Fruit fly (Drosophila melanogaster) whole organism, prepupa: ENCODE data around the gene Or33a.

Experiments
- Blimp-1 ChIP-seq: fragments of 200-800 bp; sonication (Bioruptor generic); optimal IDR thresholded peaks from 3 replicates; lab custom pipeline; 2017; ENCODE audit warnings: missing biosample characterization, missing genetic modification characterization, mild to moderate bottlenecking, moderate library complexity, missing genetic modification reagents
- CG11294 ChIP-seq: fragments of 200-800 bp; sonication (Bioruptor generic); IDR thresholded peaks from 2 replicates; pipeline ENCODE4 v1.3.6; 2022; ENCODE audit warnings: missing biosample characterization, missing genetic modification characterization
- CG11762 ChIP-seq: fragments of 200-800 bp; sonication (Bioruptor generic); optimal IDR thresholded peaks from 3 replicates; lab custom pipeline; 2016; ENCODE audit warnings: missing biosample characterization, missing genetic modification characterization; ENCODE audit not compliant: insufficient read depth
- CG15336 ChIP-seq: fragments of 200-800 bp; sonication (Bioruptor generic); IDR thresholded peaks from 2 replicates; pipeline ENCODE4 v1.3.6; 2022; ENCODE audit warnings: missing biosample characterization, missing genetic modification characterization
- CG1621 ChIP-seq: fragments of 200-800 bp; sonication (Bioruptor generic); optimal IDR thresholded peaks from 3 replicates; lab custom pipeline; 2018; ENCODE audit warnings: missing biosample characterization, mild to moderate bottlenecking, missing genetic modification characterization
- CG16779 ChIP-seq: fragments of 200-800 bp; sonication (Bioruptor generic); optimal IDR thresholded peaks from 3 replicates; lab custom pipeline; 2017; ENCODE audit warnings: missing biosample characterization, mild to moderate bottlenecking, missing genetic modification characterization
- CG3032 ChIP-seq: fragments of 200-800 bp; optimal IDR thresholded peaks from 2 replicates; lab custom pipeline; 2019; ENCODE audit warnings: missing biosample characterization, mild to moderate bottlenecking, missing genetic modification characterization, moderate library complexity
- CG31627 ChIP-seq: fragments of 200-800 bp; sonication (Bioruptor generic); optimal IDR thresholded peaks from 3 replicates; lab custom pipeline; 2016; ENCODE audit warnings: missing biosample characterization, missing genetic modification characterization
- CG32006 ChIP-seq: fragments of 200-800 bp; sonication (Bioruptor generic); optimal IDR thresholded peaks from 3 replicates; lab custom pipeline; 2017; ENCODE audit warnings: missing biosample characterization, mild to moderate bottlenecking, missing genetic modification characterization
- CG3919 ChIP-seq: fragments of 200-800 bp; sonication (Bioruptor generic); optimal IDR thresholded peaks from 3 replicates; lab custom pipeline; 2016; ENCODE audit warnings: missing biosample characterization, missing genetic modification characterization
- CG6163 ChIP-seq: fragments of 200-800 bp; sonication (Bioruptor generic); IDR thresholded peaks from 3 replicates; pipeline ENCODE4 v1.3.6; 2022; ENCODE audit warnings: missing biosample characterization, missing genetic modification characterization
- CG6808 ChIP-seq: fragments of 200-800 bp; sonication (Bioruptor generic); optimal IDR thresholded peaks from 3 replicates; lab custom pipeline; 2017; ENCODE audit warnings: missing biosample characterization, missing genetic modification characterization, mild to moderate bottlenecking, moderate library complexity, missing genetic modification reagents
- CG8119 ChIP-seq: fragments of 200-800 bp; sonication (Bioruptor generic); IDR thresholded peaks from 3 replicates; pipeline ENCODE4 v1.3.6; 2022; ENCODE audit warnings: missing biosample characterization, missing genetic modification characterization
- CG8319 ChIP-seq: fragments of 200-800 bp; sonication (Bioruptor generic); optimal IDR thresholded peaks from 3 replicates; lab custom pipeline; 2016; ENCODE audit warnings: missing biosample characterization, missing genetic modification characterization
- CG8632 ChIP-seq: fragments of 200-800 bp; sonication (Bioruptor generic); optimal IDR thresholded peaks from 3 replicates; lab custom pipeline; 2016; ENCODE audit warnings: missing biosample characterization, missing genetic modification characterization
- CG9139 ChIP-seq: fragments of 200-800 bp; sonication (Bioruptor generic); optimal IDR thresholded peaks from 3 replicates; lab custom pipeline; 2017; ENCODE audit warnings: missing biosample characterization, mild to moderate bottlenecking, missing genetic modification characterization
- Eip75B ChIP-seq: fragments of 200-800 bp; sonication (Bioruptor generic); optimal IDR thresholded peaks from 3 replicates; lab custom pipeline; 2016; ENCODE audit warnings: missing biosample characterization, missing genetic modification characterization
- Eip78C ChIP-seq: fragments of 200-800 bp; sonication (Bioruptor generic); peaks from one replicate; lab custom pipeline; 2016; ENCODE audit warnings: missing biosample characterization, missing genetic modification characterization
- Gug ChIP-seq: fragments of 200-800 bp; sonication (Bioruptor generic); IDR thresholded peaks from 2 replicates; pipeline ENCODE4 v1.3.6; 2022; ENCODE audit warnings: missing biosample characterization, missing genetic modification characterization
- Hr38 ChIP-seq: sonication (Bioruptor generic); optimal IDR thresholded peaks from 2 replicates; lab custom pipeline; 2016; ENCODE audit warnings: missing biosample characterization, missing genetic modification characterization
- Hr4 ChIP-seq: fragments of 200-800 bp; sonication (Bioruptor generic); optimal IDR thresholded peaks from 3 replicates; lab custom pipeline; 2016; ENCODE audit warnings: missing biosample characterization, missing genetic modification characterization
- Lpt ChIP-seq: fragments of 200-800 bp; sonication (Bioruptor generic); optimal IDR thresholded peaks from 3 replicates; lab custom pipeline; 2016; ENCODE audit warnings: missing biosample characterization, missing genetic modification characterization
- Met ChIP-seq: fragments of 200-800 bp; sonication (Bioruptor generic); optimal IDR thresholded peaks from 3 replicates; lab custom pipeline; 2016; ENCODE audit warnings: missing biosample characterization, missing genetic modification characterization
- Smox ChIP-seq: fragments of 200-800 bp; sonication (Bioruptor generic); optimal IDR thresholded peaks from 3 replicates; lab custom pipeline; 2016; ENCODE audit warnings: missing biosample characterization, missing genetic modification characterization
- Sox102F ChIP-seq: fragments of 200-800 bp; sonication (Bioruptor generic); optimal IDR thresholded peaks from 2 replicates; lab custom pipeline; 2016; ENCODE audit warnings: missing biosample characterization, mild to moderate bottlenecking, missing genetic modification characterization
- Sox15 ChIP-seq: fragments of 200-800 bp; sonication (Bioruptor generic); optimal IDR thresholded peaks from 3 replicates; lab custom pipeline; 2016; ENCODE audit warnings: missing biosample characterization, missing genetic modification characterization
- achi ChIP-seq: fragments of 200-800 bp; sonication (Bioruptor generic); optimal IDR thresholded peaks from 3 replicates; lab custom pipeline; 2016; ENCODE audit warnings: missing biosample characterization, missing genetic modification characterization
- acj6 ChIP-seq: fragments of 200-800 bp; sonication (Bioruptor generic); optimal IDR thresholded peaks from 3 replicates; lab custom pipeline; 2016; ENCODE audit warnings: missing biosample characterization, missing genetic modification characterization
- dac ChIP-seq: fragments of 200-800 bp; sonication (Bioruptor generic); optimal IDR thresholded peaks from 2 replicates; lab custom pipeline; 2017; ENCODE audit warnings: missing biosample characterization, mild to moderate bottlenecking, missing genetic modification characterization
- fkh ChIP-seq: fragments of 200-800 bp; sonication (Bioruptor generic); optimal IDR thresholded peaks from 3 replicates; lab custom pipeline; 2017; ENCODE audit warnings: missing biosample characterization, mild to moderate bottlenecking, missing genetic modification characterization, moderate library complexity
- net ChIP-seq: fragments of 200-800 bp; sonication (Bioruptor generic); optimal IDR thresholded peaks from 3 replicates; lab custom pipeline; 2016; ENCODE audit warnings: missing biosample characterization, missing genetic modification characterization
- salr ChIP-seq, 2 experiments: fragments of 200-800 bp; sonication (Bioruptor generic); optimal IDR thresholded peaks; 3 replicates each; lab custom pipeline; 2016 to 2018; ENCODE audit warnings: missing biosample characterization in 2 of 2, missing genetic modification characterization in 2 of 2, mild to moderate bottlenecking in 1 of 2
- spab ChIP-seq: fragments of 200-800 bp; sonication (Bioruptor generic); optimal IDR thresholded peaks from 2 replicates; lab custom pipeline; 2017; ENCODE audit warnings: missing biosample characterization, mild to moderate bottlenecking, missing genetic modification characterization, missing genetic modification reagents
- ss ChIP-seq, 2 experiments: fragments of 200-800 bp; sonication (Bioruptor generic); optimal IDR thresholded peaks; 2 replicates in 1 of 2; 3 replicates in 1 of 2; lab custom pipeline; 2017 to 2018; ENCODE audit warnings: mild to moderate bottlenecking in 2 of 2, missing biosample characterization in 2 of 2, missing genetic modification characterization in 2 of 2, moderate library complexity in 1 of 2
- topi ChIP-seq: fragments of 200-800 bp; sonication (Bioruptor generic); optimal IDR thresholded peaks from 3 replicates; lab custom pipeline; 2016; ENCODE audit warnings: missing biosample characterization, missing genetic modification characterization
- vri ChIP-seq: fragments of 200-800 bp; sonication (Bioruptor generic); optimal IDR thresholded peaks from 3 replicates; lab custom pipeline; 2016; ENCODE audit warnings: missing biosample characterization, mild to moderate bottlenecking, missing genetic modification characterization

Or33a gene

dm6 chr2L:11968581-11969272, 34.4 kb downstream of the Or33a start (continued):
- TF ChIP-seq ss (GFP tag; optimal IDR thresholded peaks at IDR 0.05; lab: Kevin White, UChicago): peak; percentile 24 to 46
- TF ChIP-seq CG3032 (tag; lab: Kevin White, UChicago): peak; percentile 47
- peak; percentile 2 for TF ChIP-seq net (GFP tag; lab: Kevin White, UChicago)
- TF ChIP-seq achi (GFP tag; lab: Kevin White, UChicago): peak; percentile 26
- peak; percentile 45 for TF ChIP-seq Lpt (GFP tag; lab: Kevin White, UChicago)
- TF ChIP-seq CG31627 (GFP tag; lab: Kevin White, UChicago): peak; percentile 59
- no peak for TF ChIP-seq fkh (GFP tag; lab: Kevin White, UChicago)
- TF ChIP-seq acj6 (GFP tag; lab: Kevin White, UChicago): peak; percentile 69
- TF ChIP-seq CG11762: peak; percentile 47
- peak; percentile 56 for TF ChIP-seq spab (GFP tag; lab: Kevin White, UChicago)
- TF ChIP-seq Hr4 (GFP tag; lab: Kevin White, UChicago): peak; percentile 47
- peak; percentile 34 for TF ChIP-seq Sox102F
- TF ChIP-seq topi (GFP tag; lab: Kevin White, UChicago): peak; percentile 70
- peak; percentile 69 for TF ChIP-seq CG32006 (GFP tag; lab: Kevin White, UChicago)
- TF ChIP-seq Blimp-1 (GFP tag; lab: Kevin White, UChicago): peak; percentile 12
- TF ChIP-seq salr (GFP tag; optimal IDR thresholded peaks at IDR 0.05; lab: Kevin White, UChicago): peak in 1 of 2 experiments; percentile 73
- peak; percentile 29 for TF ChIP-seq dac (GFP tag; lab: Kevin White, UChicago)
- TF ChIP-seq Eip75B: peak; percentile 45
- TF ChIP-seq Met (GFP tag; lab: Kevin White, UChicago): peak; percentile 60
- no peak for TF ChIP-seq CG1621 (tag; lab: Kevin White, UChicago)
- TF ChIP-seq CG8319: no peak
- TF ChIP-seq CG3919 (GFP tag; lab: Kevin White, UChicago): peak; percentile 63
- 0 out of 3 replicates have a peak, but pooled peaks have one; percentile 6 for TF ChIP-seq CG6163 (GFP tag; lab: Robert Waterston, UW)
- peak; percentile 45 for TF ChIP-seq Sox15 (GFP tag; lab: Kevin White, UChicago)
- TF ChIP-seq CG15336 (GFP tag; lab: Robert Waterston, UW): peak; percentile 26; the same call in 1 of the 2 replicates
- TF ChIP-seq CG8632: peak; percentile 31
- no peak for TF ChIP-seq CG16779 (tag; lab: Kevin White, UChicago)
- TF ChIP-seq vri (GFP tag; lab: Kevin White, UChicago): no peak
- no peak for TF ChIP-seq Hr38 (GFP tag; lab: Kevin White, UChicago)
- peak; percentile 60 for TF ChIP-seq CG6808 (GFP tag; lab: Kevin White, UChicago)

DNA sequence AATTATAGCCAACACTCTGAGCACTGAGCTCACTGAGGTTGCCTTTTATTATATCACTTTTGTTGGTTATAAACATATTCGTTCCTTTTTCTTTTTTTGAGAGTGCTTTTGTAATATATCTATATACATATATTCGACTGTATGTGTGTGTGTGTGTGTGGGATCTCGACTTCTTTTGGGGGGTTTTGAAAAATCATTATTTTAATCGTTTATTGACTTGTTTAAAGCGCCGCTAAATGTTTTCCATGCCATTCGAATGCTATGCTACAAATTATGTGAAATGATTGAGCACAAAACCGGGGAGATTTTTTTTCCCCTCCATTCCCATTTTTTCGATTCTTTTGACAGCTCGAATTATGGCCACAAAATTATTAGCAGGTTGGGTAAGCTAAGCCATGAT, 35.1 kb downstream of the Or33a start:
- TF ChIP-seq CG9139 (GFP tag; lab: Kevin White, UChicago) (no peak), CG8632 (no peak), CG1621 (tag; lab: Kevin White, UChicago) (no peak), Blimp-1 (GFP tag; lab: Kevin White, UChicago) (no peak), CG11294 (GFP tag; lab: Robert Waterston, UW) (no peak), Lpt (GFP tag; lab: Kevin White, UChicago) (no peak), achi (GFP tag; lab: Kevin White, UChicago) (no peak), Sox15 (GFP tag; lab: Kevin White, UChicago) (no peak), CG8119 (GFP tag; lab: Robert Waterston, UW) (no peak), CG6808 (GFP tag; lab: Kevin White, UChicago) (no peak), ss (GFP tag; optimal IDR thresholded peaks at IDR 0.05; lab: Kevin White, UChicago) (no peak), Eip78C (GFP tag; lab: Kevin White, UChicago) (no peak), CG6163 (GFP tag; lab: Robert Waterston, UW) (no peak), Gug (GFP tag; lab: Robert Waterston, UW) (no peak), Smox (no peak), dac (GFP tag; lab: Kevin White, UChicago) (no peak)
